Fruit fly (Drosophila melanogaster): Measurements from ENCODE around the gene CG1638.

Gene CG1638

DNA sequence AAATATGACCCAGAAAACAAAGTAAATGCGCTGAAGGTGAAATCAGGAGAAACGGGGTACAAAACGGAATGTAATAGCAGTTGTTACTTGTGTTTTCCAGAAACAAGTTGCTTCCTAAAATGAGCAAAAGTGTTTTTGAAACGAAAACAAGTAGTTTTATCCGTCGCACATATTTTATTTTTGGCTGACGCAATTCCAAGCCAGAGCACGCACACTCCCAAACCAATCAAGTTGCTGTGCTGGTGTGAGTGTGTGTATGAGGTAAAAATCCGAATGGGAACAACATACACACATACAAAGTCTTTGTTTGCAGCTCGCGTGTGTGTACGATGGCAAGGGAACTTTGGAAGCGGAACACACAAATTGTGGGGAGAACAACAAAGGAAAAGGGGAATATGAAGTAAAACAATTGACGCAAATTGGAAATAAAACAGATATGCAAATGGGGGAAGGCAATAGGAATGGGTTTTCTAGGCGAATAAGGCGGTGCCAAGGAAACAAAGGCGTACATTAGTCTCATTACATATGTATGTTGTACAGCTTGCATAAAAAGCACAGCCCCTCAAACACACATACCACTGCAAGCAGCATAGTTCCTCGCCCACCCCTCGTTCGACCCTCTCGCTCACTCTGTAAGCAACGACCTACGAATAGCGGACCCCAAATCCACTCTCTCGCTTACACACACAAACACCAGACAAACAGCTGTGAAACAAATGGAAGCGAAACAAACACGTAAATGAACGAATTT lies 18.2 kb downstream of the CG1638 start:
- TF ChIP-seq CTCF (optimal IDR thresholded peaks at IDR 0.05) = no peak
- peak; percentile 67 for TF ChIP-seq CG8478 (optimal IDR thresholded peaks at IDR 0.05)

DNA sequence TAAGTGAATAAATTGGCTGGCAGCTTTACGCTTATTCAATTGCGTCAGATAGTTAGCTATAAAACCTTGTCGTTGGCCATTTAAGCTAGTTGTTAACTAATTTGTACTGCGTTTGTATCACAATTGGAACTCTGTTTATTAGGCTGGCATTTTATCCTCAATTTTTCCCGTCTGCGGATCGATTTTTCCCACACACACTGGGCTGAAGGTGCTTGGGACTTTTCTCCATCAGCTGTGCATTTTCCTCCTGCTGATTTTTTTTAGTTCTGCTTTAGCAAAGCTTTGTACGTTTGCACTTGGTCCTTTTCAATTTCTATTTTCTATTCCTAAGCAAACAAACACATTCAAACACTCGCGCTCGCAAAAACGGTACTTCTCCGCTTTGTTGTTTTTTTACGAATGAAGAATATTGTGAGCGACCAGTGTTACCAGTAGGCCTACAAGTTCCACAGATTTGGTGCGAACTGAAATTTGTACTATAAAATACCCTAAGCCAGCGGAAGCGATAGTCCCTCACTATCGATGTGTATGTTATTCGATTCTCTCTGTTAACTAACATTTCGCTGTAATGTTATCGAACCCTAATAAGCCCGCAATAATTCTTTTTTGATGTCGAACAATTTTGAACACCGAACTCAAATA lies 19.2 kb downstream of the CG1638 start:
- TF ChIP-seq CG8478 (optimal IDR thresholded peaks at IDR 0.05) = no peak
- peak in 1 of 2 experiments; percentile 29 for TF ChIP-seq CTCF (optimal IDR thresholded peaks at IDR 0.05)

DNA sequence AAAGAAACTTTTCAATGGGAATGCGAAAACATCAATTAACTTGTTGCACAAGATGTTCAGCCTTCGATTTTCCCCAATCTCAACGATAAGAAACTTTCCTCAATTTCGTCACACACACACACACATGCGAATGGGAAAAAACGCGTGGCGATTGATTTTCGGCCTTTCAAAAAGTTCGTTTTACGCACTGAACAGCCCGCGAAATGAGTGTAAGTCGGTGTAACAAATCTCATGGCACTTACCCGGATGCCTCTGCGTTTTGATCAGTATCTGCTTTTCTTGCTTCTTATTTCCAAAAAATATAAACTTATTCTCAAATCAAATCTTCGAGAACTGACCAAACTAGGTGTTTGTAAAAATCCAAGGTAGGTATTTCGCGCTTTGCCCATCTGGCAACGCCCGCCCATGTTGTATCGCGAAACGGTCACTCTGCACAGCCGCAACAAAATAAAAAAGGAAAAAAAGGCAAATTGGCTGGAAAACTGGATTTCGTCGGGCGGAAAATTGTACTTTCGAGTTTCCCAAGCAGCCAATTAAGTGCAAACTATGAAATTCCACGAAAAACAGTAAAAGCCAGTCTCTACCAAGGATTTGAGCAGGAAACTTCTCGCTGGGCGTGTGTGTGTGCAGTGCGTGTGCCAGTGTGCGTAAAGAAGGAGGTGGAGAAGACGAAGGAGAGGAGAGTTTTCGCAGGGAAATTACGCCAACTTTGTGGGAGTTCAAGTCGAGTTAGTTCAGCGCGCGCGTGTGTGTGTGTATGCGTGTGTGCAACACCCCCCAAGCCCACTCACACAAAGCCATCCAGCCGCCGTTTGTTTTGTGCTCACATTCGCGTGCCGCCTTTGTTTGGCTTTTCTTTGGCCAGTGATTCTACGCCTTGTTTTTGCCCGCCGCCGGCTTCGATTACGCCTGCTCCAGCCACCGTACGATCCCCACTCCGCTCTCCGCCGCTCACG lies 20.5 kb downstream of the CG1638 start, which contains the start of gene Med:
Gene Med (plus strand): TSS at position 408 of the 956 bp plus-strand sequence.
- TF ChIP-seq CTCF (optimal IDR thresholded peaks at IDR 0.05) = no peak
- TF ChIP-seq CG8478 (optimal IDR thresholded peaks at IDR 0.05) = no peak

DNA sequence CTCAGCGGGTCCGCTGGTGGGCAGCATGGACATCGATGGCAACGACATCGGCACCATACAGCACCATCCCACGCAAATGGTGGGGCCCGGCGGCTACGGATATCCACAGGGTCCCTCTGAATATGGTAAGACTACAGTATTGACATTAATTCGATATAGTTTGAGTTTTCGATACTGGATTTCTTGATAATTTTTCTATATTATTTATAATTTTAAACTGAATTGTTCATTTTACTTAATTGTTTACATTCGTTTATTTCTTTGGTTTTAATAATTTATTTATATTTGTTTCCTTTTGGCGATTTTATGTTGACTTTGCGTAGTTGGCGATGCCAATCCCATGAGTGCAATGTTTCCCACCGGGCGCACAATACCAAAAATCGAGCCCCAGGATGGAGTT lies 22.2 kb downstream of the CG1638 start, which contains the start of gene CycG:
Gene CycG (minus strand): TSS at position 101 of the 400 bp plus-strand sequence.
- TF ChIP-seq CTCF (optimal IDR thresholded peaks at IDR 0.05) (no peak), CG8478 (optimal IDR thresholded peaks at IDR 0.05) (no peak)

DNA sequence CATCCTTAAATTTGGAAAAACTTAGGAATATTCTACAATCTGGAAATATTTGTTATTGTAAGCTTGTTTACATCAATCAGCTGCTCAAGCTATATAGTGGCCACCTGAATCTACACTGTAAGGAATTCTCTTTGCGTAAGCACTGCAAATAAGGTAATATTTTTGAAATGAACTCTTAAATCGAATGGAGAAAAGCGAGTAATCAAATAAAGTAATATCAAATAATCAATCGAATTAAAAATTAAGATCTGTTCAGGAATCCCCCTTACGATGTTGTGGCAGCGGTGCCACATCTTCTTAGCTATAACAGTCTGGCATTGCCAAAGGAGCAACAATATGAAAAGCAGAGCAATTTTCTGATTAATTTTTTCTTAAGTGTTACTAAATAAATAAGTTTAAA lies 25.6 kb downstream of the CG1638 start, which contains the start of the genes Mnat9 and CG1792:
Gene Mnat9 (minus strand): TSS at position 160 of the 400 bp plus-strand sequence.
Gene CG1792 (plus strand): TSS at position 303 of the 400 bp plus-strand sequence.
- TF ChIP-seq CG8478 (optimal IDR thresholded peaks at IDR 0.05) = no peak
- TF ChIP-seq CTCF (optimal IDR thresholded peaks at IDR 0.05) = no peak

DNA sequence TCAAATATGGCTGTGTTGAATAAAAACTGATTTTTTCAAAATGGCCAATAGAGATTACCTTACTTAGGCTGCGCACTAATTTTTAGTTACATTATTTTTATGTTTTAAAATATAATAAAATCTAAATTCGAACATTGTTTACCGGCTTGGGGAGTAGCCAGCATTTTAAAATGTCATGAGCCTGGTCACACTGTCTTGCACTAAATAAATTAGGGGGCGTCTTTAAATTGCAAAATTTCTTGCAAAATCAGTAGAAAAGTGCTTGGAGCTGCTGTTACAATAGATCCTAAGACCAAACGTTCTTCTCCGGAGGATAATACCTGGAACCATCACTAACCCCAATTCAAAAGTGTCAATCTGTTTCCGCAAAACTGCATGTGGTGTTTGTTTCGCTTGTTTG lies 27.4 kb downstream of the CG1638 start, which contains the start of gene pasha:
Gene pasha (plus strand): TSS at position 177 of the 400 bp plus-strand sequence.
- TF ChIP-seq CG8478 (optimal IDR thresholded peaks at IDR 0.05) (no peak), CTCF (optimal IDR thresholded peaks at IDR 0.05) (no peak)

DNA sequence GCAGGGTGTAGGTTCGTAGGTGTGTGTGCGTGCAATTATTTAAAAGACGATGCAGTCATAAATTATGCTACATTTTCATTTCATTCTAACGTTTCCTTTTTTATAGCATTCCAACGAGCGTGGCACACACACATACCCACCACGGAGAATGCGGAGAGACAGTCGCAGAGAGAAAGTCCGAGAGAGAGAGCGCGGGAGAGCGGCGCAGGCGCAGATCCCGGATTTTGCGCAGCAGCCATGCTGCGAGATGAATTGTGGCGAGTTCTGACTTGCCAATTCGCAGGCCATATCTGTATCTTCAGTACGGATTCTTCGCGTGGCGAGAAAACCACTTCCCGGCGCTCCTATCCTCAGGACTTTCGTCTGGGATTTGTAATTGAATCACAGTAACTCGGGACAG lies 31.4 kb downstream of the CG1638 start, which contains the start of gene kek6:
Gene kek6 (plus strand): TSS at position 323 of the 400 bp plus-strand sequence.
- TF ChIP-seq CG8478 (optimal IDR thresholded peaks at IDR 0.05) = no peak
- TF ChIP-seq CTCF (optimal IDR thresholded peaks at IDR 0.05) = no peak

DNA sequence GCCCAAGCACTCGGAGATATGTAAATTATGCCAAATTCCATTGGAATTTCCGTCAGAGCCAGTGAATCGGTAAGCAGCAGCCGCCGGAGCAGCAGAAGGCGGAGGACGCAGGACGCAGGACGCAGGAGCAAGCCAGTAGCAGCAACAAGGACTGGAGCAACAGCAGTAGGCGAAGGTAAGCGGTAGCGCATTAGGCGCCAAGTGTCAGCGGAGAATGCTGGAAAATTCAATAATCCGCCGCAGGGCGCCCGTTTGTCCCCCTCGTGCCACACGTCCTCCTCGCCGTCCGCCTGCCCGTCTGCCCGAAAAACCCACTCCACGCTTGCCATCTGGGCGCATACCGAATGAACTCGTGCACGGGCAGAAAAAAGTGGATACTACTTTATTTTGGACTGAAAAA lies 32.3 kb downstream of the CG1638 start:
- TF ChIP-seq CTCF (optimal IDR thresholded peaks at IDR 0.05) (no peak), CG8478 (optimal IDR thresholded peaks at IDR 0.05) (no peak)

DNA sequence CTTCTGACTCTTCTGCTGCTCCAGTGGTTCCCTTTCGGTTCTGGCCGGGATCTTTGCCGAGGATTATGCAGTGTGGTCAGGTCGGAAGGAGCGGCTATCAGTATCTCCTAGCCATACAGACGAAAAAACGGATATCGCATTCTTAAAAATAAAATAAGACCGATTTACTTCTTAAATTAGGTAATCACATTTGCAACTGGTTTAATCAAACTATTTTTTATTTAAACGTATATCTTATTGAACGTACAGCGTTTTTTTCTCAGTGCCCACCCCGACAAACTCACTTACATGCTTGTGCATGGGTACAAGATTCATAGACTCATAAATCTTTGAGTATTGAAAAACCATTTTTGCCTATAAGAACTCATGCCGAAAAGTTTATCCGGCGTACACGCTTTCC lies 35.9 kb downstream of the CG1638 start:
- no peak for TF ChIP-seq CTCF (optimal IDR thresholded peaks at IDR 0.05)
- no peak for TF ChIP-seq CG8478 (optimal IDR thresholded peaks at IDR 0.05)

DNA sequence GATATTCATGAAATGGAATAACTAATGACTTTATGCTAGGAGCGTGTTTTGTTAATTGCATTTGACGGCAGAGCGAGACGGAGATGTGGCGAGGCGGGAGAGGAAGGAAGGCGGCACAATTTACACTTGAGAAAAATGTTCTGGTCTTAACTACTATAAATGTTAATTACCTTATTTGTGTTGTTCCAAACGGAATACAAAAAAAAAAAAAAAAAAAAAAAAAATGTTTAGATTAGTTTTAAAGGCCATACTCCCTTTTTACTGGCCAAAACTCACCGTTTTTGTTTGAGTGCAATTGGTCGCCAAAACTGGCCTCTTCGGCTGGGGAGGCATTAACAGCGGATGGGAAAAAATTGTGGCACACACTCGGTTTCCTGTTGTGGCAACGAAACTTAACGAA lies 36.8 kb downstream of the CG1638 start:
- TF ChIP-seq CTCF (optimal IDR thresholded peaks at IDR 0.05) = no peak

DNA sequence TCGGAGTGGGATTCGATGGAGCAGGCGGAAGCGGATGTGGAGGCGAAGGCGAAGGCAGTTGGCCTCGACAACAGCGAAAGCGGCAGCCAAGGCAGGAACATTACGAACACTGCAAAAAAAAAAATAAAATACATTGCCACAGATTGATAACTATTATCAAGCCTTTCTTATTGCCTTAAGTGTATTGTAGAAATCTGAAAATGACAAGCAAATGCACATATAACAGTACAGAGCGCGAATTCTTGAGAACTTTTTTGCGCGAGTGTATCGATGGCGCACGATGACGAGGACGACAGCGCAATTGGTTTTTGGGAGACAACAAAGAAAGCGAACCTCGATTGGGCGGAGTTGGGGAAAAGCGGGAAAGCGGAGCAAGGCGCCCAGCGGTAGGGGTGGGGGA lies 40.0 kb downstream of the CG1638 start:
- TF ChIP-seq CTCF (optimal IDR thresholded peaks at IDR 0.05) (no peak), CG8478 (optimal IDR thresholded peaks at IDR 0.05) (no peak)

DNA sequence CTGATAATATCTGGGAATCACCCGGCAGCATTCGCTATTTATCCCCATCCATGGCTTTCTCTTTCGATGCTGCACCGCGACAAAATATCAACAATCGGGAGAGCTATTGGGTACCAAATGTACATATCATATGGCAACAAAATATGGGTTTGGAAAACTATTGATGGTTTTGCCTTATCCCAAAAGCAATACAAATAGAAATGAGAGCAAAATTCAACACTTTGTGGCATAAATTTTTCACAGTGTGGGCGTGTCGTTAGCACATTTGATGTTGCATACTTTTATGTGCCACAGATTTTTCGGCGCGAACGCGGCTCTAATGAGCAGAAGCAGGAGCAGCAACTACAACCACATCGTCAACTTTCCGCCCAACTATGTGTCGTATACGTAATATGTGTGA lies 41.9 kb downstream of the CG1638 start:
- TF ChIP-seq CG8478 (optimal IDR thresholded peaks at IDR 0.05) (no peak), CTCF (optimal IDR thresholded peaks at IDR 0.05) (no peak)

DNA sequence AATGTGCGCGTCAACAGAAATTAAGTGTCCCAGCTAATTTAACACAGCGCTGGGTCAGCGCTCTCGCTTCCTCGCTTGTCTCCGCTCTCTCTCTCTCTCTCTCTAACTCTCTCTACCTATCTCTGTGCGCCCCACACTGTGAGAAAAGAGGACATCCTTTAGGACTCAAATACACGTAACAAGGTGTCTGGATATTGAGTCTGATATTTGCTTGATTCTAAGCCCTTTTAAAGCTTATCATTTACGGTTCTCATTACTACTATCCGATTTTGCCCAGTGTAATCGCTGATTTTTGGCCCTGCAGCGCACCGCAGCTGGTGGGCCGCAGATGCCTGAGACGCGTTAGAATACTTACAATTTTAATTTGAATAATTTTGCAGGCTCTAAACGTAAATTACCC lies 46.1 kb downstream of the CG1638 start:
- TF ChIP-seq CTCF (optimal IDR thresholded peaks at IDR 0.05) (no peak), CG8478 (optimal IDR thresholded peaks at IDR 0.05) (no peak)

Measured in S2 (cell line).